Worm (Caenorhabditis elegans): ENCODE data around the gene R05A10.8.

Gene R05A10.8

DNA sequence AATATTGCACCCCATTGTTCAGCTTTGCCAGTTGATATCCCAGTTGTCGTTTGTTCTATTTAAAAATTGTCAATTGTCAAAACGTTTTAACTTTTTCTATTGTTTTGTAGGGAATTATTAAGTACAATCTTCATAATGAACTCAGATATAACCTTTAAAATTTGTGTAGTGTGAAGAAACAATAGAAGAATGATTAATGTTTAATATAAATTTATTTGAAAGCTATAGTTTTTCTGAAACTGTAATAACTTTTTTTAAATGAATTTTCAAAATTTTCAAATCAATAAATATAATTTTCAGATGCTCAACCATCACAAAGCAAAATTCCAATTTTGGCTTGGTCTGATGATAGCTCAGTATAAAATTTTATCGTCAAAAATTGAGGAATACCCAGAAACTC lies 33.9 kb upstream of the R05A10.8 start, which contains the start of gene K01G12.22:
Gene K01G12.22 (plus strand): TSS at position 301 of the 400 bp plus-strand sequence.
- TF ChIP-seq madf-5 (GFP tag; IDR thresholded peaks at IDR 0.05) (no peak), nhr-102 (tag; optimal IDR thresholded peaks at IDR 0.05) (no peak), madf-9 (GFP tag; conservative IDR thresholded peaks at IDR 0.05) (no peak), spr-1 (tag; optimal IDR thresholded peaks at IDR 0.05) (no peak), rbr-2 (tag; optimal IDR thresholded peaks at IDR 0.05) (no peak), tag-97 (GFP tag; IDR thresholded peaks at IDR 0.05) (no peak)

DNA sequence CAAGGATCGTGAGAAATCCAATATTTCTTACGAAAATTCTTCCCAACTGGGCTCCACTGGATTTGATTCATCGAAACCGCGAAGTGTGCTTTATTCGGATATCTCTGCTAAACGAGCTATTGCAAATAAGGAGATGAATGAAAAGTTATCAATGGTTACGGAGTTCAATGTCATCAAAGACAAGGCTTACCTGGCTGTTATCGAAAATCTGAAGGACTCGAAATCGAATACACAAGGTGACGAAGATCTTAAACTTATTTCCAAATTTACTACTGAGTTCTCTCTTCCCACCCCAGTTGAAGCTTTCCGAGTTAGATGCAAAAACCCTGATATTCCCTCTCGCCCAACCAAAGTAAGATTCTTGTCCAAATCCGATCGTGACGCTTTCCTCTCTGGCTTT lies 28.3 kb upstream of the R05A10.8 start:
- no peak for TF ChIP-seq nhr-102 (tag; optimal IDR thresholded peaks at IDR 0.05)
- TF ChIP-seq php-3 (GFP tag; IDR thresholded peaks at IDR 0.05), result no peak
- TF ChIP-seq F37D6.2 (tag; optimal IDR thresholded peaks at IDR 0.05), result no peak
- TF ChIP-seq pqm-1 (tag; optimal IDR thresholded peaks at IDR 0.05), result no peak
- TF ChIP-seq R02D3.7 (tag; optimal IDR thresholded peaks at IDR 0.05), result no peak
- no peak for TF ChIP-seq daf-19 (GFP tag; conservative IDR thresholded peaks at IDR 0.05)
- no peak for TF ChIP-seq ceh-62 (tag; optimal IDR thresholded peaks at IDR 0.05)
- TF ChIP-seq tra-1 (GFP tag; IDR thresholded peaks at IDR 0.05), result no peak
- no peak for TF ChIP-seq snpc-1.2 (GFP tag; IDR thresholded peaks at IDR 0.05)

DNA sequence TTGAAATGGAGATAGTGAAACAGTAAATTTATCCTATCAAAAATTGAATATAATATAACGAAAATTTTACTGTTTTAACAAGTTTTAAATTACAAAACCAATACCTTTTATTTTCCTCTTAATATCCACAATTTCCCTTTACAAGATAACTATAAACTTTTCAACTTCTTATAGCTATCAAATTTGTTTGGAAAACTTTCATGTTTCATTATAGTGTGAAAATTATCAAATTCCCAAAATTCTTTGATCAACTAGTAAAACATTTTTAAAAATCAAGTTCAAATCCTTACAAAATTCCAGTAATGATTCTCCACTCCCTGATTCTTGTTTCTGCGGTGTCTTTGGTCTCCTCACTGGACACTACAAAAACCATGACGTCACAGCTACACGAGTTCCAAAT lies 24.1 kb upstream of the R05A10.8 start, which contains the start of gene R05A10.1:
Gene R05A10.1 (plus strand): TSS at position 301 of the 400 bp plus-strand sequence.
- no peak for TF ChIP-seq duxl-1 (tag; optimal IDR thresholded peaks at IDR 0.05; ENCODE audit: poor library complexity)
- peak in 1 of 2 experiments; percentile 70 for TF ChIP-seq unc-62 (GFP tag; optimal IDR thresholded peaks at IDR 0.05 in 1 of 2)
- no peak for TF ChIP-seq unc-62 (tag; optimal IDR thresholded peaks at IDR 0.05)

DNA sequence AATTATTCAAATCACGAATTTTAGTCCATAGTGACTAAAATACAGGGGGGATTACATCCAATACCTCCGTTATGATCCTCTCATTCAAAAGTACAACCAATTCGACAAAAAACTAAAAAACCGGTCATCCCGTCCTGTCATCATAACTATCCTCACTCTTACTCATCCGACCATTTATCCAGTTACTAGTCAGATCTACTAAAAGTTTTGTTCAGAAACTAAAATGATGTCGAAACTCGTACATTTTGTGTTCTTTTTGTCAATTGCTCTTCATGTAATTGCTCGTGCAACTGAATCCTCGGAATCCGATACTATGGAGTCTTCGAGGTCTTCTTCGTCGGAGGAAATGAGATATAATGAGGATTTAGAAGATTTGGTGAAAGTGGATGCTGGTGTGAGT lies 19.1 kb upstream of the R05A10.8 start, which contains the start of gene R05A10.2:
Gene R05A10.2 (plus strand): TSS at position 214 of the 400 bp plus-strand sequence.
- no peak for TF ChIP-seq gei-8 (GFP tag; optimal IDR thresholded peaks at IDR 0.05)
- peak; percentile 61 for TF ChIP-seq aha-1 (tag)
- TF ChIP-seq nhr-76 (tag; optimal IDR thresholded peaks at IDR 0.05), result no peak
- TF ChIP-seq nhr-25 (tag; optimal IDR thresholded peaks at IDR 0.05; ENCODE audit: borderline replicate concordance, insufficient read depth), result no peak
- TF ChIP-seq hlh-30 (tag; optimal IDR thresholded peaks at IDR 0.05; ENCODE audit: insufficient read depth), result no peak
- peak in 1 of 2 experiments; percentile 61 for TF ChIP-seq unc-62 (GFP tag; optimal IDR thresholded peaks at IDR 0.05 in 1 of 2)
- no peak for TF ChIP-seq unc-62 (tag; optimal IDR thresholded peaks at IDR 0.05)

DNA sequence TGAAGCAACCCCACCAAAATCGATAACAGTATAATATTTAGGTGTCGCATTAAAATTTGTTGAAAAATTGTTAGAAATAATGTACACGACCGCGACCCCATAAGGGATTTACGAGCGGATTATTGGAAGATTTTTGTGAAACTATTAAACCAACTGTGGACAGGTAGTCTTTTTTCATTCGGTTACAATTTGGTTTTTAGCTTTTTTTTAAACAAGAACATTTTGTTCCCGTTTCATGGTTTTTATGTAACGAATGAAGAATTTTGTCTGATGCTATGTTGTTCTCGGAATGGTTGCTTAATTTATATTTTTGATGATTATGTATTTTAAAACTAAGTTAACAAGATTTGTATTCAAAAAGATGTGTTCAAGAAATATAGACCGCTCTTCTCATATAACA lies 18.4 kb upstream of the R05A10.8 start, which contains the start of gene R05A10.3:
Gene R05A10.3 (minus strand): TSS at position 101 of the 400 bp plus-strand sequence.
- TF ChIP-seq php-3 (GFP tag; IDR thresholded peaks at IDR 0.05), result no peak
- TF ChIP-seq ceh-28 (tag; optimal IDR thresholded peaks at IDR 0.05), result no peak
- no peak for TF ChIP-seq dmd-6 (GFP tag; IDR thresholded peaks at IDR 0.05)
- TF ChIP-seq ZK337.2 (GFP tag; IDR thresholded peaks at IDR 0.05), result no peak
- TF ChIP-seq lir-3 (tag; optimal IDR thresholded peaks at IDR 0.05), result no peak
- TF ChIP-seq fos-1 (tag; optimal IDR thresholded peaks at IDR 0.05), result no peak
- no peak for TF ChIP-seq mdt-29 (GFP tag; IDR thresholded peaks at IDR 0.05)
- TF ChIP-seq rbr-2 (tag; optimal IDR thresholded peaks at IDR 0.05), result no peak

DNA sequence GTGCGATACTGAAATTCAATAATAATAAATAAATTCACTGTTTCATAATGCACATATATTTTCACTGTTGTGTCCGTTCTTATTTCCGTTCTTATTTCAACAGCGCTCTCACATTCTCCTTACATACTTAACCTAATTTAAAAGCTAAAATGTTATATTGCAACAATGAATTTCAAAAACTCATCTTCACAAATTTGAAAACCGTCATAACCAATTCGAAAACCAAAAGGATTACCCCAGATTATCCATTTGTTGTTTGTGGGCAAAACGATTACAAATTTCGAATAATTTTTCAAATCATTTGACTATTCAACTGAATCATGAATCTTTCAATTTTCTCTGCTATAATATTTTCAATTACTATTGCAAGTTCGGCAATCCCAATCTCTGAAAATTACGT lies 14.2 kb upstream of the R05A10.8 start, which contains the start of gene R05A10.4:
Gene R05A10.4 (plus strand): TSS at position 301 of the 400 bp plus-strand sequence.
- TF ChIP-seq Y75B8A.6 (GFP tag; IDR thresholded peaks at IDR 0.05) (no peak), Y48G9A.11 (GFP tag; IDR thresholded peaks at IDR 0.05) (no peak), nhr-11 (tag; optimal IDR thresholded peaks at IDR 0.05) (no peak), zfp-2 (tag; optimal IDR thresholded peaks at IDR 0.05) (no peak), lsy-2 (tag; optimal IDR thresholded peaks at IDR 0.05) (no peak), nhr-42 (GFP tag; IDR thresholded peaks at IDR 0.05) (no peak), mdl-1 (tag; optimal IDR thresholded peaks at IDR 0.05) (no peak), ama-1 (optimal IDR thresholded peaks at IDR 0.05) (no peak), rbr-2 (tag; optimal IDR thresholded peaks at IDR 0.05) (no peak), madf-9 (GFP tag; conservative IDR thresholded peaks at IDR 0.05) (no peak), sdz-12 (GFP tag; optimal IDR thresholded peaks at IDR 0.05) (no peak), aly-2 (tag; optimal IDR thresholded peaks at IDR 0.05) (no peak), dpl-1 (GFP tag; optimal IDR thresholded peaks at IDR 0.05) (no peak), nhr-28 (tag; optimal IDR thresholded peaks at IDR 0.05) (no peak), nhr-48 (tag; optimal IDR thresholded peaks at IDR 0.05) (no peak), ztf-7 (tag; optimal IDR thresholded peaks at IDR 0.05) (no peak), spr-3 (GFP tag; optimal IDR thresholded peaks at IDR 0.05) (no peak), nhr-77 (tag; optimal IDR thresholded peaks at IDR 0.05) (no peak)

Data from whole organism, L4 larva.